Worm (Caenorhabditis elegans) whole organism, mixed stage, embryonic: ENCODE results near the gene pho-14.

ENCODE experiments used
- M03D4.4 ChIP-seq: sonication (generic microtip); optimal IDR thresholded peaks from 2 replicates; lab custom pipeline; 2017; ENCODE audit warnings: mild to moderate bottlenecking, missing genetic modification characterization, missing compliant biosample characterization
- blmp-1 ChIP-seq: fragments of 150-350 bp; optimal IDR thresholded peaks from 2 replicates; lab custom pipeline; 2014; ENCODE audit warnings: missing biosample characterization, missing genetic modification characterization
- ceh-39 ChIP-seq: fragments of 150-350 bp; optimal IDR thresholded peaks from 2 replicates; lab custom pipeline; 2014; ENCODE audit warnings: missing biosample characterization, missing genetic modification characterization
- ceh-43 ChIP-seq: fragments of 200-800 bp; sonication (Bioruptor generic); optimal IDR thresholded peaks from 2 replicates; lab custom pipeline; 2018; ENCODE audit warnings: mild to moderate bottlenecking, missing genetic modification characterization, moderate library complexity, missing compliant biosample characterization
- ceh-83 ChIP-seq: fragments of 200-800 bp; sonication (Bioruptor generic); optimal IDR thresholded peaks from 2 replicates; lab custom pipeline; 2018; ENCODE audit warnings: mild to moderate bottlenecking, missing genetic modification characterization, missing compliant biosample characterization
- ces-1 ChIP-seq: fragments of 150-350 bp; optimal IDR thresholded peaks from 2 replicates; lab custom pipeline; 2014; ENCODE audit warnings: missing biosample characterization, missing genetic modification reagents, missing genetic modification characterization
- cnd-1 ChIP-seq: fragments of 200-800 bp; sonication (Bioruptor generic); optimal IDR thresholded peaks from 2 replicates; lab custom pipeline; 2018; ENCODE audit warnings: mild to moderate bottlenecking, missing genetic modification characterization, missing compliant biosample characterization
- drap-1 ChIP-seq: fragments of 200-800 bp; sonication (Bioruptor generic); optimal IDR thresholded peaks from 3 replicates; lab custom pipeline; 2018; ENCODE audit warnings: mild to moderate bottlenecking, missing genetic modification characterization, missing compliant biosample characterization
- elt-1 ChIP-seq: sonication (generic microtip); optimal IDR thresholded peaks from 2 replicates; lab custom pipeline; 2017; ENCODE audit warnings: missing genetic modification characterization, mild to moderate bottlenecking, missing compliant biosample characterization, antibody characterized with exemption, moderate library complexity, borderline replicate concordance; ENCODE audit not compliant: insufficient read depth
- elt-3 ChIP-seq: fragments of 150-350 bp; optimal IDR thresholded peaks from 2 replicates; lab custom pipeline; 2014; ENCODE audit warnings: missing biosample characterization, missing genetic modification characterization
- flh-1 ChIP-seq: fragments of 200-800 bp; sonication (Bioruptor generic); optimal IDR thresholded peaks from 2 replicates; lab custom pipeline; 2018; ENCODE audit warnings: mild to moderate bottlenecking, missing genetic modification characterization, moderate library complexity, missing compliant biosample characterization
- hlh-1 ChIP-seq: fragments of 150-350 bp; optimal IDR thresholded peaks from 2 replicates; lab custom pipeline; 2014; ENCODE audit warnings: missing biosample characterization, missing genetic modification reagents, missing genetic modification characterization
- lin-13 ChIP-seq: fragments of 150-350 bp; optimal IDR thresholded peaks from 2 replicates; lab custom pipeline; 2014; ENCODE audit warnings: missing biosample characterization, missing genetic modification characterization
- lsy-2 ChIP-seq: fragments of 150-350 bp; optimal IDR thresholded peaks from 2 replicates; lab custom pipeline; 2014; ENCODE audit warnings: missing biosample characterization, missing genetic modification characterization
- mab-5 ChIP-seq: fragments of 150-350 bp; optimal IDR thresholded peaks from 2 replicates; lab custom pipeline; 2014; ENCODE audit warnings: missing biosample characterization, missing genetic modification characterization
- mep-1 ChIP-seq: fragments of 150-350 bp; optimal IDR thresholded peaks from 2 replicates; lab custom pipeline; 2017; ENCODE audit warnings: missing biosample characterization, missing genetic modification reagents, missing genetic modification characterization, inconsistent platforms
- mls-2 ChIP-seq: sonication (generic microtip); optimal IDR thresholded peaks from 2 replicates; lab custom pipeline; 2016; ENCODE audit warnings: mild to moderate bottlenecking, missing genetic modification characterization, moderate library complexity, missing compliant biosample characterization
- nhr-12 ChIP-seq: fragments of 150-350 bp; optimal IDR thresholded peaks from 2 replicates; lab custom pipeline; 2014; ENCODE audit warnings: missing biosample characterization, missing genetic modification characterization
- nhr-2 ChIP-seq: fragments of 150-350 bp; optimal IDR thresholded peaks from 2 replicates; lab custom pipeline; 2014; ENCODE audit warnings: missing biosample characterization, missing genetic modification characterization
- nhr-237 ChIP-seq: fragments of 150-350 bp; optimal IDR thresholded peaks from 2 replicates; lab custom pipeline; 2014; ENCODE audit warnings: missing biosample characterization, missing genetic modification characterization
- pha-4 ChIP-seq: fragments of 150-350 bp; optimal IDR thresholded peaks from 2 replicates; lab custom pipeline; 2018; ENCODE audit warnings: missing biosample characterization, missing genetic modification reagents, missing genetic modification characterization
- sem-2 ChIP-seq: fragments of 200-800 bp; sonication (Bioruptor generic); optimal IDR thresholded peaks from 2 replicates; lab custom pipeline; 2018; ENCODE audit warnings: mild to moderate bottlenecking, missing genetic modification characterization, missing compliant biosample characterization
- snpc-4 ChIP-seq: fragments of 150-350 bp; optimal IDR thresholded peaks from 2 replicates; lab custom pipeline; 2014; ENCODE audit warnings: missing biosample characterization, missing genetic modification characterization
- tbx-8 ChIP-seq: fragments of 200-800 bp; sonication (Bioruptor generic); optimal IDR thresholded peaks from 2 replicates; lab custom pipeline; 2018; ENCODE audit warnings: mild to moderate bottlenecking, missing genetic modification characterization, moderate library complexity, missing compliant biosample characterization
- unc-120 ChIP-seq: sonication (generic microtip); optimal IDR thresholded peaks from 2 replicates; lab custom pipeline; 2017; ENCODE audit warnings: missing genetic modification characterization, missing compliant biosample characterization; ENCODE audit not compliant: poor library complexity, severe bottlenecking
- unc-39 ChIP-seq: fragments of 150-350 bp; optimal IDR thresholded peaks from 2 replicates; lab custom pipeline; 2014; ENCODE audit warnings: missing biosample characterization, missing genetic modification characterization
- unc-62 ChIP-seq: fragments of 150-350 bp; optimal IDR thresholded peaks from 2 replicates; lab custom pipeline; 2014; ENCODE audit warnings: missing biosample characterization, missing genetic modification reagents, missing genetic modification characterization
- zip-8 ChIP-seq: fragments of 150-350 bp; optimal IDR thresholded peaks from 2 replicates; lab custom pipeline; 2014; ENCODE audit warnings: missing biosample characterization, missing genetic modification characterization
- ztf-11 ChIP-seq: fragments of 150-350 bp; optimal IDR thresholded peaks from 2 replicates; lab custom pipeline; 2014; ENCODE audit warnings: missing biosample characterization, missing genetic modification characterization

Gene pho-14

DNA sequence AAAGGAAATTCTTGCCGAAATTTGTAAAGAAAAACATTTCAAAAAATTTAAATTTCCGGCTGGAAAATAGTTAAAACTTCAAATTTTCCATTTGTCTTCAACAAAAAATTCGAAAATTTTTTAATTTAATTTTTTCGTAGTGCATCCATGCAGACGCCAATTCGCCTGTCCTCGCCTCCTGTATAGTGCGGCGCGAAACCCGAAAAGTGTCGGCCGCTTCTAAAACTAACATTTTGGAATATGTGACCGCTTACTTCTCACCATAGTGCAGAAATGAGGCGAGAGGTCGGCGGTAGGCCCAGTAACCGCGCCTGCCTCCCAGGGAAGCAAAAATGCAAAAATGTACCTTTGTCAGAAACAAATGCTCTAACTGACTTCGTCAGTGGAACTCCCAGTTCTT is 15.9 kb upstream of the pho-14 start:
- no peak for TF ChIP-seq unc-39 (tag; lab: Kevin White, UChicago)
- TF ChIP-seq elt-3 (tag; lab: Kevin White, UChicago), result no peak

- TF ChIP-seq drap-1 (GFP tag; lab: Kevin White, UChicago), result no peak
- no peak for TF ChIP-seq ceh-39 (tag; lab: Kevin White, UChicago)
- TF ChIP-seq blmp-1 (tag; lab: Kevin White, UChicago), result no peak
- no peak for TF ChIP-seq mab-5 (tag; lab: Kevin White, UChicago)
- no peak for TF ChIP-seq pha-4 (tag; lab: Kevin White, UChicago)
- TF ChIP-seq snpc-4 (tag; lab: Kevin White, UChicago), result no peak
Observed at ce11 chrII:1114133-1114532, 13.5 kb upstream of the pho-14 start, which contains the start of gene lips-12. TSS of gene lips-12 (minus strand) at chrII:1114233.

DNA sequence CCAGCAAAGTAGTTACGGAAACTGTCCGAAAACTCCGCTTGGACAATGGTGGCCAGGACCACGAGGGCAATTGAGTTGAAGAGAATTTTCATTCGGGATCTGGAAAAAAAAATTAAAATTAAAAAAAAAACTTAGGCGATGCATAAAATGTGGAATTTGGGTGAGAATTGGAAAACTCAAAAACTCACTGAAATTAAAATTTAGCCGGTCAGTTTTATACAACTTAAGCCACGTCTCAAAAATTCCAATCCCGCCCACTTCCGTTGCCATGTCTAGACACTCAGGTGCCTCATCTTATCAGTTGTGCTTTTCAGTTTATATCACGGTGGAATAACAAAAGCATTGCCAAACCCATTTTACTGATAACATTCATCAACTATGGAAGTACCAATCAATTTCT is 10.3 kb upstream of the pho-14 start, which contains the start of gene lips-11:
lips-11 (minus strand) TSS at position 101 of the 400 bp plus-strand sequence.
- TF ChIP-seq snpc-4 (tag; lab: Kevin White, UChicago) (no peak), nhr-12 (tag; lab: Kevin White, UChicago) (no peak), flh-1 (GFP tag; lab: Kevin White, UChicago) (no peak), mep-1 (no peak), drap-1 (GFP tag; lab: Kevin White, UChicago) (no peak), nhr-237 (no peak)
- TF ChIP-seq, all 35 proteins: peak for 0

ce11 chrII:1106914-1107597 is 6.4 kb upstream of the pho-14 start, which contains the start of gene col-40:
TSS of gene col-40 (minus strand) at chrII:1106964.
- TF ChIP-seq lin-13 (tag; lab: Kevin White, UChicago) (no peak), elt-1 (tag; lab: Kevin White, UChicago) (peak; percentile 82), ceh-43 (GFP tag; lab: Kevin White, UChicago) (no peak), mls-2 (tag; lab: Kevin White, UChicago) (no peak), ceh-83 (no peak), lsy-2 (no peak), ces-1 (GFP tag; lab: Kevin White, UChicago) (no peak)

DNA sequence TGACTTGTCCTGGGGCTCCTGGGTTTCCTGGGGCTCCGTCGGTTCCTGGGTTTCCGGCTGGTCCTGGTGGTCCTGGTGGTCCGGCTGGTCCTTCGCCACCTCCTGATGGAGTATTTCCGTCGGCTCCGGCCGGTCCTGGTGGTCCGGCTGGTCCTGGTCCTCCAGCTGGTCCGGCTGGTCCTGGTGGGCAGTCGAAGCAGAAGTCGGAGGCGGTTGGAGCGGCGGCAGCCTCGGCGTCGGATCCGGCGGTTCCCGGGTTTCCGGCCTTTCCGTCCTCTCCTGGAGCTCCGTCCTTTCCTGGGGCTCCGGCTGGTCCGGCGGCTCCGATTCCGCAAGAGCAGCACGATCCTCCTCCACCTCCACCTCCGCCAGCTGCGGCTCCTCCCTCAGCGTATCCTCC is 4.7 kb upstream of the pho-14 start:
- TF ChIP-seq unc-120, result no peak
- no peak for TF ChIP-seq pha-4 (tag; lab: Kevin White, UChicago)
- no peak for TF ChIP-seq hlh-1 (tag; lab: Kevin White, UChicago)
- no peak for TF ChIP-seq tbx-8 (GFP tag; lab: Kevin White, UChicago)
- no peak for TF ChIP-seq mep-1
- TF ChIP-seq ztf-11 (tag; lab: Kevin White, UChicago), result no peak
- TF ChIP-seq ceh-39 (tag; lab: Kevin White, UChicago), result no peak
- TF ChIP-seq nhr-2, result no peak
- no peak for TF ChIP-seq zip-8 (tag; lab: Kevin White, UChicago)
- TF ChIP-seq elt-1 (tag; lab: Kevin White, UChicago), result no peak
- no peak for TF ChIP-seq elt-3 (tag; lab: Kevin White, UChicago)

DNA sequence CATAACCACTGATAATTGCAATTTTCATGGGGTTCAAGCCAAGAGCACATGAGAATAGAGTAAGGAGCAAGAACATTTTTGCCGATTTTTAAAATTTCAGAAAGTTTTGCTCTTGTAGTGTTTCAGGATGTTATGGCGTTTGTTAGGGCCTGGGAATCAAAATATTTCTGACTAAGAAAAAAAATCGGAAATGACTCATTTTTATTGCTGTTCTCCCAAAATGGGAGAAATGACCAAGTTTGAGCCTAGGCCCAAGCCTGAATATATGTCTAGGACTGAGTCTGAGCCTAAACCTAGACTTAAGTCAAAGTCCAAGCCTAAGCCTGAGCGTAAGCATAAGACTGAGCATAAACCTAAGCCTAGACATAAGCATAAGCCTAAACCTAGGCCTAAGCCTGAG is 3.8 kb upstream of the pho-14 start, which contains the start of gene T13B5.9:
T13B5.9 (minus strand) TSS at position 101 of the 400 bp plus-strand sequence.
- no peak for TF ChIP-seq snpc-4 (tag; lab: Kevin White, UChicago)
- no peak for TF ChIP-seq unc-39 (tag; lab: Kevin White, UChicago)
- TF ChIP-seq hlh-1 (tag; lab: Kevin White, UChicago), result no peak
- no peak for TF ChIP-seq mls-2 (tag; lab: Kevin White, UChicago)
- TF ChIP-seq flh-1 (GFP tag; lab: Kevin White, UChicago), result no peak
- TF ChIP-seq ceh-43 (GFP tag; lab: Kevin White, UChicago), result no peak
- TF ChIP-seq sem-2 (GFP tag; lab: Kevin White, UChicago), result no peak
- no peak for TF ChIP-seq ceh-83
- TF ChIP-seq unc-62 (GFP tag; lab: Kevin White, UChicago), result no peak
- TF ChIP-seq lsy-2, result no peak
- TF ChIP-seq mep-1, result no peak
- no peak for TF ChIP-seq unc-120
- no peak for TF ChIP-seq nhr-2
- TF ChIP-seq blmp-1 (tag; lab: Kevin White, UChicago), result no peak
- TF ChIP-seq mab-5 (tag; lab: Kevin White, UChicago), result no peak
- TF ChIP-seq M03D4.4, result no peak
- no peak for TF ChIP-seq ces-1 (GFP tag; lab: Kevin White, UChicago)
- TF ChIP-seq cnd-1, result no peak
- TF ChIP-seq, all 35 proteins: peak for 0
